Worm (Caenorhabditis elegans) whole organism, late embryonic: Measurements from ENCODE around the gene aakg-4.
A peak's percentile ranks its signal among the peaks of the same experiment; 100 is the strongest.

ENCODE experiments used
- F13H6.1 ChIP-seq: sonication (generic microtip); optimal IDR thresholded peaks from 2 replicates; lab custom pipeline; 2016; ENCODE audit warnings: missing genetic modification characterization, missing compliant biosample characterization
- Y22D7AL.16 ChIP-seq: sonication (generic microtip); optimal IDR thresholded peaks from 2 replicates; lab custom pipeline; 2016; ENCODE audit warnings: missing genetic modification characterization, missing compliant biosample characterization
- ahr-1 ChIP-seq: sonication (generic microtip); optimal IDR thresholded peaks from 2 replicates; lab custom pipeline; 2016; ENCODE audit warnings: missing genetic modification characterization, missing compliant biosample characterization
- ama-1 ChIP-seq: fragments of 150-350 bp; optimal IDR thresholded peaks from 2 replicates; lab custom pipeline; 2014
- ceh-18 ChIP-seq: sonication (generic microtip); optimal IDR thresholded peaks from 2 replicates; lab custom pipeline; 2016; ENCODE audit warnings: missing genetic modification characterization, missing compliant biosample characterization
- ceh-19 ChIP-seq: fragments of 200-800 bp; sonication (Bioruptor generic); optimal IDR thresholded peaks from 2 replicates; lab custom pipeline; 2018; ENCODE audit warnings: mild to moderate bottlenecking, missing genetic modification characterization, missing compliant biosample characterization
- ceh-2 ChIP-seq: sonication (generic microtip); optimal IDR thresholded peaks from 2 replicates; lab custom pipeline; 2016; ENCODE audit warnings: missing genotype, missing genetic modification characterization, missing compliant biosample characterization
- ceh-22 ChIP-seq: sonication (generic microtip); optimal IDR thresholded peaks from 2 replicates; lab custom pipeline; 2017; ENCODE audit warnings: missing biosample characterization, missing genetic modification characterization
- ceh-24 ChIP-seq: sonication (generic microtip); optimal IDR thresholded peaks from 2 replicates; lab custom pipeline; 2016; ENCODE audit warnings: mild to moderate bottlenecking, missing genetic modification characterization, missing compliant biosample characterization
- ceh-45 ChIP-seq: fragments of 200-800 bp; sonication (Bioruptor generic); IDR thresholded peaks from 2 replicates; pipeline ENCODE4 v1.3.6; 2022; ENCODE audit warnings: missing genetic modification reagents, missing genetic modification characterization, missing compliant biosample characterization
- ceh-48 ChIP-seq: sonication (generic microtip); optimal IDR thresholded peaks from 2 replicates; lab custom pipeline; 2016; ENCODE audit warnings: missing genetic modification characterization, inconsistent platforms, missing compliant biosample characterization
- ceh-6 ChIP-seq: fragments of 200-800 bp; sonication (Bioruptor generic); optimal IDR thresholded peaks from 2 replicates; lab custom pipeline; 2018; ENCODE audit warnings: mild to moderate bottlenecking, missing genetic modification characterization, missing compliant biosample characterization
- ceh-9 ChIP-seq: sonication (generic microtip); optimal IDR thresholded peaks from 2 replicates; lab custom pipeline; 2016; ENCODE audit warnings: mild to moderate bottlenecking, missing genetic modification characterization, inconsistent platforms, missing compliant biosample characterization
- che-1 ChIP-seq: sonication (generic microtip); optimal IDR thresholded peaks from 2 replicates; lab custom pipeline; 2016; ENCODE audit warnings: mild to moderate bottlenecking, missing genetic modification characterization, missing compliant biosample characterization
- dve-1 ChIP-seq: sonication (generic microtip); optimal IDR thresholded peaks from 2 replicates; lab custom pipeline; 2017; ENCODE audit warnings: antibody characterized with exemption, mild to moderate bottlenecking, missing genetic modification characterization, missing compliant biosample characterization
- elt-2 ChIP-seq: sonication (generic microtip); optimal IDR thresholded peaks from 2 replicates; lab custom pipeline; 2016; ENCODE audit warnings: missing genetic modification reagents, missing genetic modification characterization, missing compliant biosample characterization
- fax-1 ChIP-seq: sonication (generic microtip); optimal IDR thresholded peaks from 2 replicates; lab custom pipeline; 2016; ENCODE audit warnings: missing genotype, missing genetic modification characterization, missing compliant biosample characterization
- fkh-10 ChIP-seq: fragments of 150-350 bp; optimal IDR thresholded peaks from 2 replicates; lab custom pipeline; 2014; ENCODE audit warnings: missing biosample characterization, missing genetic modification reagents, missing genetic modification characterization
- gmeb-2 ChIP-seq: sonication (generic microtip); optimal IDR thresholded peaks from 2 replicates; lab custom pipeline; 2016; ENCODE audit warnings: missing genetic modification characterization, inconsistent platforms, missing compliant biosample characterization
- hlh-13 ChIP-seq: fragments of 200-800 bp; sonication (Bioruptor generic); optimal IDR thresholded peaks from 2 replicates; lab custom pipeline; 2018; ENCODE audit warnings: mild to moderate bottlenecking, missing genetic modification characterization, missing compliant biosample characterization
- hlh-30 ChIP-seq: sonication (generic microtip); optimal IDR thresholded peaks from 2 replicates; lab custom pipeline; 2017; ENCODE audit warnings: antibody characterized with exemption, missing genetic modification characterization, missing compliant biosample characterization; ENCODE audit not compliant: insufficient read depth
- lin-11 ChIP-seq: fragments of 200-800 bp; sonication (Bioruptor generic); optimal IDR thresholded peaks from 2 replicates; lab custom pipeline; 2018; ENCODE audit warnings: mild to moderate bottlenecking, missing genetic modification characterization, missing compliant biosample characterization
- mec-3 ChIP-seq: sonication (generic microtip); optimal IDR thresholded peaks from 2 replicates; lab custom pipeline; 2016; ENCODE audit warnings: borderline replicate concordance, missing genetic modification characterization, missing compliant biosample characterization
- nhr-11 ChIP-seq: fragments of 150-350 bp; optimal IDR thresholded peaks from 2 replicates; lab custom pipeline; 2014; ENCODE audit warnings: missing biosample characterization, missing genetic modification characterization
- npax-4 ChIP-seq: sonication (generic microtip); optimal IDR thresholded peaks from 2 replicates; lab custom pipeline; 2016; ENCODE audit warnings: missing genetic modification characterization, missing compliant biosample characterization
- pag-3 ChIP-seq: sonication (generic microtip); optimal IDR thresholded peaks from 2 replicates; lab custom pipeline; 2016; ENCODE audit warnings: missing compliant biosample characterization, missing genetic modification characterization, borderline replicate concordance
- pat-9 ChIP-seq: fragments of 200-800 bp; sonication (Bioruptor generic); optimal IDR thresholded peaks from 2 replicates; lab custom pipeline; 2018; ENCODE audit warnings: mild to moderate bottlenecking, missing genetic modification characterization, moderate library complexity, missing compliant biosample characterization
- pros-1 ChIP-seq: fragments of 150-350 bp; optimal IDR thresholded peaks from 2 replicates; lab custom pipeline; 2014; ENCODE audit warnings: missing biosample characterization, missing genetic modification reagents, missing genetic modification characterization
- sdc-2 ChIP-seq: sonication (generic microtip); optimal IDR thresholded peaks from 2 replicates; lab custom pipeline; 2016; ENCODE audit warnings: missing genotype, missing genetic modification characterization, missing compliant biosample characterization
- tbx-2 ChIP-seq: sonication (generic microtip); optimal IDR thresholded peaks from 2 replicates; lab custom pipeline; 2016; ENCODE audit warnings: missing genetic modification characterization, missing compliant biosample characterization
- ttx-3 ChIP-seq: sonication (generic microtip); optimal IDR thresholded peaks from 2 replicates; lab custom pipeline; 2016; ENCODE audit warnings: missing genetic modification reagents, missing genetic modification characterization, missing compliant biosample characterization
- unc-3 ChIP-seq, 2 experiments: fragments of 200-800 bp in 1 of 2; sonication (Bioruptor generic) in 1 of 2; sonication (generic microtip) in 1 of 2; conservative IDR thresholded peaks in 1 of 2; optimal IDR thresholded peaks in 1 of 2; 2 replicates each; pipeline versions ENCODE4 v1.3.6 to Lab custom; 2016 to 2022; ENCODE audit warnings: missing compliant biosample characterization in 2 of 2, missing genetic modification characterization in 2 of 2, missing genetic modification reagents in 1 of 2
- unc-55 ChIP-seq: sonication (generic microtip); optimal IDR thresholded peaks from 2 replicates; lab custom pipeline; 2017; ENCODE audit warnings: missing biosample characterization, missing genetic modification reagents, missing genetic modification characterization
- unc-86 ChIP-seq: sonication (generic microtip); optimal IDR thresholded peaks from 2 replicates; lab custom pipeline; 2016; ENCODE audit warnings: missing genetic modification characterization, missing compliant biosample characterization
- ztf-16 ChIP-seq: sonication (generic microtip); optimal IDR thresholded peaks from 2 replicates; lab custom pipeline; 2017; ENCODE audit warnings: missing genetic modification characterization, missing compliant biosample characterization

Gene aakg-4

ce11 chrX:2364703-2365299, 45.7 kb upstream of the aakg-4 start:
- TF ChIP-seq ceh-9 (no peak), nhr-11 (no peak), sdc-2 (tag; lab: Kevin White, UChicago) (peak; percentile 97), hlh-13 (GFP tag; lab: Kevin White, UChicago) (no peak)

ce11 chrX:2362872-2363271, 43.7 kb upstream of the aakg-4 start:
- TF ChIP-seq lin-11 (tag; lab: Kevin White, UChicago) (no peak), che-1 (tag; lab: Kevin White, UChicago) (no peak), pat-9 (tag; lab: Kevin White, UChicago) (no peak), hlh-30 (no peak), elt-2 (tag; lab: Kevin White, UChicago) (no peak)

ce11 chrX:2359797-2360196, 40.7 kb upstream of the aakg-4 start, which contains the start of gene lgc-40:
lgc-40 (plus strand) TSS chrX:2360097.
- TF ChIP-seq ceh-18 (tag; lab: Kevin White, UChicago) (no peak), lin-11 (tag; lab: Kevin White, UChicago) (no peak), ceh-48 (no peak), ttx-3 (tag; lab: Kevin White, UChicago) (no peak), unc-55 (GFP tag; lab: Kevin White, UChicago) (no peak), F13H6.1 (no peak)

ce11 chrX:2352929-2353328, 33.8 kb upstream of the aakg-4 start:
- TF ChIP-seq ceh-45 (GFP tag; lab: Robert Waterston, UW) (no peak), dve-1 (tag; lab: Kevin White, UChicago) (no peak), ahr-1 (tag; lab: Kevin White, UChicago) (no peak), pros-1 (no peak), unc-3 (GFP tag; conservative IDR thresholded peaks at IDR 0.05; lab: Robert Waterston, UW) (no peak), unc-3 (tag; optimal IDR thresholded peaks at IDR 0.05; lab: Kevin White, UChicago) (no peak), ceh-6 (GFP tag; lab: Kevin White, UChicago) (no peak), tbx-2 (no peak), ceh-24 (tag; lab: Kevin White, UChicago) (no peak), unc-86 (tag; lab: Kevin White, UChicago) (no peak)

ce11 chrX:2347962-2348361, 28.8 kb upstream of the aakg-4 start:
- TF ChIP-seq ceh-18 (tag; lab: Kevin White, UChicago): peak; percentile 8
- peak; percentile 47 for TF ChIP-seq unc-55 (GFP tag; lab: Kevin White, UChicago)
- TF ChIP-seq unc-3 (GFP tag; conservative IDR thresholded peaks at IDR 0.05; lab: Robert Waterston, UW): no peak
- no peak for TF ChIP-seq unc-3 (tag; optimal IDR thresholded peaks at IDR 0.05; lab: Kevin White, UChicago)

ce11 chrX:2344666-2345065, 25.5 kb upstream of the aakg-4 start, which contains the start of gene nlp-2:
nlp-2 (minus strand) TSS chrX:2344766.
- no peak for TF ChIP-seq fkh-10 (GFP tag; lab: Kevin White, UChicago)
- no peak for TF ChIP-seq gmeb-2 (tag; lab: Kevin White, UChicago)
- no peak for TF ChIP-seq Y22D7AL.16 (tag; lab: Kevin White, UChicago)
- TF ChIP-seq ama-1 (lab: Kevin White, UChicago): no peak
- TF ChIP-seq mec-3 (tag; lab: Kevin White, UChicago): no peak
- no peak for TF ChIP-seq ceh-6 (GFP tag; lab: Kevin White, UChicago)
- no peak for TF ChIP-seq unc-55 (GFP tag; lab: Kevin White, UChicago)
- TF ChIP-seq ceh-19: no peak
- no peak for TF ChIP-seq npax-4 (tag; lab: Kevin White, UChicago)
- TF ChIP-seq ceh-48: no peak
- TF ChIP-seq ttx-3 (tag; lab: Kevin White, UChicago): no peak
- TF ChIP-seq ceh-22 (tag; lab: Kevin White, UChicago): no peak
- no peak for TF ChIP-seq pag-3
- TF ChIP-seq dve-1 (tag; lab: Kevin White, UChicago): no peak
- no peak for TF ChIP-seq che-1 (tag; lab: Kevin White, UChicago)
- TF ChIP-seq ztf-16 (tag; lab: Kevin White, UChicago): no peak
- TF ChIP-seq fax-1: no peak
- no peak for TF ChIP-seq ceh-2
- no peak for TF ChIP-seq elt-2 (tag; lab: Kevin White, UChicago)
- TF ChIP-seq unc-86 (tag; lab: Kevin White, UChicago): no peak
